Worm (Caenorhabditis elegans): ENCODE results near the gene ZK546.2.
A peak's percentile ranks its signal among the peaks of the same experiment; 100 is the strongest.

DNA sequence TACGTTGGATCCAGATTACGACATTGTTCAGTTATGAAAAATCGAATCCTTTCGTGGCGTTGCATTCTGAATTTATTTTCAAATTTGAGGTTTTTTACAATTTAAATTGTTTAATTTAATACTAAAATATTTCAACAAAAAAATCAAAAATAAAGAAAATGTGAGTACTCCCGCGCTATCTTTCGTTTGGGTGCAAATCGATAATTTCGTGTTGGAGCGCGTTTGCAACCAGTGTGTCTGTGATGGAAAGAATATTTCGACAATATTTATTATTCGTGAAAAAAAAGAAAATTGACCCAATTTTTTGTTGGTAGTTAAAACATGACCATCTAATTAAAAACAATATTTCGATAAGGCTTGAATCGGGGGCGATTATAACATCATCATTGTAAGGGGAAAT lies 43.8 kb upstream of the ZK546.2 start, which contains the start of gene R05F9.9:
- TF ChIP-seq unc-120 (tag; optimal IDR thresholded peaks at IDR 0.05; ENCODE audit: poor library complexity, severe bottlenecking) (no peak), pha-4 (tag; optimal IDR thresholded peaks at IDR 0.05) (no peak), ztf-11 (tag; optimal IDR thresholded peaks at IDR 0.05) (no peak), lsy-2 (tag; optimal IDR thresholded peaks at IDR 0.05) (peak; percentile 37), snpc-4 (tag; optimal IDR thresholded peaks at IDR 0.05) (no peak), lin-32 (GFP tag; optimal IDR thresholded peaks at IDR 0.05) (no peak), hlh-1 (tag; optimal IDR thresholded peaks at IDR 0.05) (no peak)

All from whole organism, mixed stage, embryonic.